Worm (Caenorhabditis elegans): Measurements from ENCODE around the gene Y60A9.1.

Y60A9.1 gene

DNA sequence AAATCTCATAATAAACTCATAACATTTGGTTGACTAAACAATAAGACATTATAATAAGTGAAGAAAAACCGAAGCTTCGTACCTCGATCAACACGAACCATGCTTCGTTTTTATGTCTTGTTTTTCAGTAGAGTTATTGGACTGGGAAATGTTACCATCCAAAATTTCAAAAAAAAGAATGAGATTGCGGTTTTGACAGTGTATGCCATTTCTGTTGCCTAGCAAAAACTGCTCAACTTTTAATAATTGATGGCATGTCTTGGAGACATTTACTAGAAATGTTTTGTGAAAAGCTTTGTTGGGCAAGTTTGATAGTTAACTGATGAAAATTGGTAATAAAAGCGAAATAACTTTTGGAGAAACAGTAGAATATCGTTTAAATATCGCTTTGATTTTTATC lies at the start of gene Y60A9.1:
Gene Y60A9.1 (minus strand): TSS at position 101 of the 400 bp plus-strand sequence.
- TF ChIP-seq unc-62 (GFP tag; optimal IDR thresholded peaks at IDR 0.05): no peak

DNA sequence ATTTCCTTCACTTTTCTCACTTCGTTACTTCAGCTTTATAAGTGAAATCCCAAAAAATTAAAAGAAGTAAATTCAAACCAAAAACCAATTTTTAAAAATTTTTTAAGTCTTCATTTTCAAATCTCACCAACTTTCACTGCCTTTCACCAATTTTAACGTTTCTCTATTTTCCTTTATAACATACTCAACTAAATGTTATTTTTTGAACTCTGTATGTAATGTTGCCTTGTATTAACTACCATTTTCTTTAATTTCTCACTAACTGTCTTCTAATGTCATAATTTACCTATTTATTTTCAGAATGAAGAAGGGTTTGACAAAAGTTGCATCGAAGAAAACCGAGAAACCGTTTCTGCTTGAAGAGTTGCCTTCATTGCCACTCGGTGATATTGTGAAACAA lies 49.5 kb upstream of the Y60A9.1 start, which contains the start of gene F23D12.4:
Gene F23D12.4 (plus strand): TSS at position 301 of the 400 bp plus-strand sequence.
- no peak for TF ChIP-seq unc-62 (GFP tag; optimal IDR thresholded peaks at IDR 0.05)

DNA sequence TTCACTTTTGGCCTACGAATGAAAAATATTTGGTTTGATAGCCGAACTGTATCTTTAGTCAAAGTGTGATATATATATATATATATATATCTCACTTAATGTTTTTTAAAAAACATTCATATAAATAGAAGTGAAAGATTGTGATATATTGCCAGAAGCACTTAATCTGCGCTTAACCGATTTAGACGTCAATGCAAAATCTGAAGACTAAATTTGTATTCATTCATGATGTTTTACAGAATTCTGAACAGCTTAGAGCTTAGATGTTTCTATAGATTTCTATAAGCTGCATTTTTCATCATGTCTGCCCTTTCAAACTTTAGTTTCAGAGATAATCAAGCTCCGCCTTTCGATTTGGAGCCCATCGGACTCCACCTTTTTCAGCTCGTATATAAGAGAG lies 47.2 kb upstream of the Y60A9.1 start, which contains the start of gene F23D12.3:
Gene F23D12.3 (plus strand): TSS at position 301 of the 400 bp plus-strand sequence.
- TF ChIP-seq unc-62 (GFP tag; optimal IDR thresholded peaks at IDR 0.05): no peak

DNA sequence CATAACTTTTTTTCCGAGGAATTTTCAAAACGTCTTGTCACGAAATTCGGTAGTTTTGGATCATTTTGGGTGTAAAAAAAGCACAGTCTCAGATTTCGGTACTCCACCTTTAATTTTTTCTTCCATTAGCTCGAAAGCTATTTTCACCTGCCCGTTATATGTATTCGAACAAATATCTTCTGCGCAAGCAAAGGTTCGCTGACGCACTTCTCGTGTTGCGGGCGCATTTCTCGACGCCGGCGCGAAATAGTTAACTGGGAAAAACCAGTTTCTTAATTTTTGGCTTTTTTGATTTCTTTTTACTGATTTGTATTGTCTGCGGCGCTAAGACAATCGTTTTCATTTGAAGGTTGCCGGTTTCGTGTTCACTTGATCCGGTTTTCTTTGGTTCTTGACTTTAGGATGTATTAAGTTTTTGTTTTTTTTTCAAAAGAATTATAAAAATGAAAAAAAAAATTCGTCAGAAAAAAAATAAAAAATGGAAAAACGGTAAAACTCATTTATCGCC lies 40.5 kb upstream of the Y60A9.1 start:
- no peak for TF ChIP-seq unc-62 (GFP tag; optimal IDR thresholded peaks at IDR 0.05)

DNA sequence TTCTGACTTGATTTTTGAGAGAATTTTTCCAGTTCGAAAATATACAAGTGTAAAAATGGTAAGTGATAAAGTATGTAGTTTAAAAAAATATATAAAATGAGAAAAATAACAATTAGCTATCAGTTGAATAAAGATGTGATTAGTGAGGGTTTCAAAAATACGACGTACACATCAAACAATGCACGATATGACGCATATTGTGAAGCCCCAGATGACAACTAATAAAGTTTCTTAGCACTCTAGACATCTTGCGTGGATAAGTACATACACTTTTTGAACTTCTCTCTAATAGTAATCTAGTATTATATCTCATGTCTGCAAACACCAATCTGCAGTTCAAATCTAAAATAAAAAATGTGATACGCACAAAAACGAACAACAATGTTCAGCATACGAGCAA lies 35.3 kb upstream of the Y60A9.1 start:
- TF ChIP-seq unc-62 (GFP tag; optimal IDR thresholded peaks at IDR 0.05): no peak

DNA sequence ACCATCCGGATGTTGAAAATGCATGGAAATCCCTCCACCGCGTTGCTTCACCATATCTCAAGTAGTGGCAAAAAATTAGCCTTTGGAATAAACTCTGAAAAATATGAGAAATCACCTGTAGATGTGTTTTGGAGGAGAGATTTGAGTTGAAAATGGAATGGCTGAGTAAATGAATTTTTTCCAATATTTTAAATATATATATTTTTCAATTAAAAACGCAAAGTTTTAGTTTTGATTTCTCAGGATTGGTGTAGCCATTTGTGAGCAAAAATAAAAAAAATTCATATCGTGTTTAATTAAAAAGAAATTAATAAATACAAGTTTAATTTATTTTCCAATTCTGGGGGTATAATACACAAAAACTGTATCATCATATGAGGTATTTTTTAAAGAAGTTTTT lies 32.9 kb upstream of the Y60A9.1 start, which contains the start of gene F23D12.1:
Gene F23D12.1 (minus strand): TSS at position 101 of the 400 bp plus-strand sequence.
- no peak for TF ChIP-seq unc-62 (GFP tag; optimal IDR thresholded peaks at IDR 0.05)

DNA sequence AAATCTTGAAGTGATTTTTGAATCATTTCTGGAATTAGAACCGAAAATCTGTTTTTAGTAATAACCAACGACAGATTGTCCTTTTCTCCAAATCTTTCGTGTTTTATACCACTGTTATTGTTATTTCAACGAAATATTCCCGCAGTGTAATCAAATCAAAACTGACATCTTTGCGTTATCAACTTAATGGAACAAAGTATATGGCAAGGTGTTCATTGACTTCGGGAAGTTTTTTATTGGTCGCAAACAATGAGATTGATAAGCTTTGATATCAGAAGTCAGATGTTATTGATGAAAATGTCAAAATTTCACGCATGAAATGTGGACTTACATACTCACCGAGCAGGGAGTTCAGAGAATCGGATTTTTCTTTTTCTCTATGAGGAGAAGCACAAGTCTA lies 29.5 kb upstream of the Y60A9.1 start, which contains the start of gene F23D12.11:
Gene F23D12.11 (minus strand): TSS at position 79 of the 400 bp plus-strand sequence.
- TF ChIP-seq unc-62 (GFP tag; optimal IDR thresholded peaks at IDR 0.05): no peak

DNA sequence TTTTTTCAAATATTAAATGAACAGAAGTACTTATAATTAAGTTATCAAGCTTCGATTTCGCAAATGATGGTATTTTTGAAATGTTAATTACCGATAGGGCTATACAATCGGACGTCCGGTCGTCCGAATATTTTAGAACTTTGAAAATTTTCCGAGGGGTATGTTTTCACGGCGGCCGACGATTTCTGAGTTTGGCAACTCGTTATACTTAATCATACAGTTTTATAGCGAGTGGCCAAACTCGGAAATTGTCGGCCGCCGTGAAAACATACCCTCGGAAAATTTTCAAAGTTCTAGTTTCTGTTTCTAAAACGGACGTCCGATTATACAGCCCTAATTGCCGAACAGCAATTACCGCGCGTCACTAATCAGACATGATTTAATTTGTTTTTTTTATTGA lies 29.0 kb upstream of the Y60A9.1 start:
- TF ChIP-seq unc-62 (GFP tag; optimal IDR thresholded peaks at IDR 0.05): no peak

DNA sequence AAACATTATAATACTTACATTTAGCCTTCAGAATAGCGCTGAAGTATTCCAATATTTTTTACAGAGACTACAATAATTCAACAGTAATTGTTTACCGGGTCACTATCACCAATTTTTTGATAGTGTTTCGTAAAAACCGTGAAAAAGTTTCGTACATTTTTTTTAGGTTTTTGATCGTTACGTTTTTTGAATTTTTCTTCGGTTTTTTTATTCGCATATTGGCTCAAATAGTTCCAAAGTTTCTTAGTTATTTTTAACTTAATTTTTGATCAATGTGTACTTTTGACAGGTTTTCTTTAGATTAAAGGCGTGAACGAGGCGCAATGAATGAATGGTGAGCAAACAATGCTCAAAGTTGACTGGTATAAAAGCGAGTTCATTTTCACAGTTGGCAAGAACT lies 27.9 kb upstream of the Y60A9.1 start, which contains the start of gene fipr-3:
Gene fipr-3 (plus strand): TSS at position 301 of the 400 bp plus-strand sequence.
- TF ChIP-seq unc-62 (GFP tag; optimal IDR thresholded peaks at IDR 0.05): no peak

DNA sequence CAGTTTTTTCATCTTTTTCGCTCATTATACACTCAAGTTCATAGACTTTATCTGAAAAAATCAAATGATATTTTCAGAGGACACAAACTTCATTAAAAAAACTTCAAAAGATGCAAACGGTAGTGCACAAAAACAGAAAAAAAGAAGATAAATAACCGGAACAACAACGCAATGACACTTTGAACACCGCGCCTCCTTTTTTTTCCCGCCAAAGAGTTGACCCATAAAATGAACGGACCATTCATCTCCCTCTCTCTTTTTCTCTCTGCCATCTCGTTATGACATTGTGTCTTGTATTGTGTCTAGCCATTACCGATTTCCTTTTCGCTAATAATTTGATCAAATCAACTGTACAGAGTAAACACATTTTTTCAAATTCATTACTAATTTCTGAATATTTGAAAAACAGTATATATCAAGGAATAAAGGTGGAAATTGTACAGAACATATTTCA lies 26.4 kb upstream of the Y60A9.1 start, which contains the start of gene F23D12.2:
Gene F23D12.2 (minus strand): TSS at position 51 of the 454 bp plus-strand sequence.
- TF ChIP-seq unc-62 (GFP tag; optimal IDR thresholded peaks at IDR 0.05): no peak

DNA sequence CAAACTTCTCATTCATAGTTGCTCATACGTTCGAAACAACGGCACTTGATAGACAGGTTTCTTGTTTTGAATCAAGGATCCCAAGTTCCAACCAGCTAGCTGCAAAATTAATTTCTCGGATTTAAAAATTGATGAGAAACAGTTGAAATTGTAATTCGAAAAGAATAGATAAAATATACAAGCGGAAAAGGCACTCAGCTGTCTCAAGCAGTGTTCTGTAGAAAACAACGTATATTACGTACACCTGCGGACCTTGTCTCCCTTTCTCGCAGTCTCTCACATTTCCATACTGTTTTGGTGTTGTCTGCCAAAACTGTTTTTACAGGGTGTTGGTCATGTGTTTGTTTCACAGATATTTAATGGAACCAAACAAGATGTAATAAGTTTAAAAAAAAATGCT lies 20.5 kb upstream of the Y60A9.1 start, which contains the start of gene F23D12.10:
Gene F23D12.10 (minus strand): TSS at position 101 of the 400 bp plus-strand sequence.
- no peak for TF ChIP-seq unc-62 (GFP tag; optimal IDR thresholded peaks at IDR 0.05)

DNA sequence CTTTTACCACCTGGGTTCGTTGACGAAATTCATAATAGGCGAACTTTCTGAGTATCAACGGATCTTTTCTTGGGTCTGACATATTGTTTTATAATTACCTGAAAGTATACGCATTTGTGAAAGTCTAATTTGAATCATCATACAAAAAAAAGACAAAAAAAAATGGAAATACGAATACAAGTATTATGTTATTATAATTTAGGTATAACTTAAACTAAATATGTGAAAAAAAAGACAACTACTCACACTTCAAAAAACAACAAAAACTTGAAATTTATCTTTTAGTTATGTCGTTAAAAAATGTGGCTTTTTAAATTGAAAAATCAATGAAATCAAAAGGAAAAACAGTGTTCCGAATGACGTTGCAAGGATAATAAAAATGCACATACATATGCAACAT lies 17.6 kb upstream of the Y60A9.1 start, which contains the start of gene fbxa-179:
Gene fbxa-179 (minus strand): TSS at position 101 of the 400 bp plus-strand sequence.
- TF ChIP-seq unc-62 (GFP tag; optimal IDR thresholded peaks at IDR 0.05): no peak

DNA sequence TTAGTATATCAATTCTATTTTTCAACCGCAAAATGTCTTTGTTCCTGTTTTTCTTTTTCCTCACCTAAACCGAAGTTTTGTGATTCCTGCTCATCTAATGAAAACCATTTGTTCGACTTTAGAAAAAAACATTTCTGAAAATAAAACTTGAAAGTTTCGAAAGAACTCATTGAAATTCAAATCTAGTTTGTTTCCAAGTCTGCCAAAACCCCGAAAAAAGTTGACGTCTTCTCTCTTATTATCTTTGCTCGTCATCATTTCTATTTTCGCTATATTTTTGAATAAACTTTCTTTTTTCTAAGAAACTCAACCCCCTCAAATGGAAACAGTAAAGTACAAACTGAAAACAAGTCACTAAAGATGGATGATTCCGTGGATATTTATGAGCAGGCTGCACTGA lies 10.7 kb upstream of the Y60A9.1 start, which contains the start of gene frpr-17:
Gene frpr-17 (plus strand): TSS at position 301 of the 400 bp plus-strand sequence.
- TF ChIP-seq unc-62 (GFP tag; optimal IDR thresholded peaks at IDR 0.05): no peak

DNA sequence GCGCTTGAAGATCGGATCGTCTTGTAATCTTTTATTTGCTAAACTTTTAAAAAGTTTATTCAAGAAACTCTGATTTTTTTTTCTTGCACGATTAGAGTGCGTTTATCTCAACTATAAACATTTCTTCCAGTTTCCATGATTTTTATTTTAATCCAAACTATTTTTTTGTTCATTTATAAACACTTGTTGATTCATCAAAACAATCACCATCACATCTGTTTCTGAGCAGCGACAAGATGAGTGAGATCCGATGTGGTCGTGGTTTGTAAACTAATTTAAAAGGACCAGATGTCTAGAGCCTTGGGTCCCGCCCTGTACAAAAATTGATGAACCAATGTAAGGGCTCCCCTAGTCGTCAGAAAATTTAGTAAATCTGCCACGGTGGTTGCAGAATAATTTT lies 6.1 kb upstream of the Y60A9.1 start:
- TF ChIP-seq unc-62 (GFP tag; optimal IDR thresholded peaks at IDR 0.05): no peak

DNA sequence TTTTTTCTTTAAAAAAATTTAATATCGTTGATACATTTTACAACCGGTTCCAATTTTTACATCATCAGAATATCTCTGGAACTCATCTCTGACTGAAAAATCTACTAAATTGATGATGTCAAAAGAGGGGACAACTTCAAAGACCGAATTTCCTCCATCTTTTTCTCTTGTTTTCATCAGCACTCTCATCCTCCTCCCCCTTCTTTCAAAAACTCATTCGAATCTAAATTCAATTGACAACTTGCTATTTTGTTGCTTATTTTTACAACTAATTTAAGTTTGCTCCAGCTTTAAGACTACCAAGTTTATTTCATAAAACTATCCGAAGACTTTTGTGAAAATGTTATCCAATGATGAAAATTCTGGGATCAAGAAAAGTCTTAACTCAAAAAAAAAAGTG lies 3.9 kb upstream of the Y60A9.1 start:
- TF ChIP-seq unc-62 (GFP tag; optimal IDR thresholded peaks at IDR 0.05): no peak

DNA sequence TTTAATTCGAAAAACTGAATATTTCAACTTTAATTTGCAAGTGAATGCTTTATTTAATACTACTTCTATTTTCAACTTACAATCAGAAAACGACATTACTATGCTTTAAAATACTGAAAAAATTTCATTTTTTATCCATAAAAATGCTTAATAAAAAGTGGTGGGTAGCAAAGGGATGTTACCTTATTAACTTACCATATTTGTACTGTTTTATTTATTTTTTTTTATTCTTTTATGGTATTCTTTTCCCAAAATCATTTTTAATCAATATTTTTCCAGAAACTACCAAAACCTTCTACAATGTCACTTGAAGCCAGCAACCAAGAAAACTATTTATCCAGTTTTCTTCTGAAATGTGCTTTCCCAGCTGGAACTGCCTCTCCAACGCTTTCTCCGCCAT lies 12.2 kb downstream of the Y60A9.1 start, which contains the start of gene Y60A9.3:
Gene Y60A9.3 (plus strand): TSS at position 301 of the 400 bp plus-strand sequence.
- no peak for TF ChIP-seq unc-62 (GFP tag; optimal IDR thresholded peaks at IDR 0.05)

DNA sequence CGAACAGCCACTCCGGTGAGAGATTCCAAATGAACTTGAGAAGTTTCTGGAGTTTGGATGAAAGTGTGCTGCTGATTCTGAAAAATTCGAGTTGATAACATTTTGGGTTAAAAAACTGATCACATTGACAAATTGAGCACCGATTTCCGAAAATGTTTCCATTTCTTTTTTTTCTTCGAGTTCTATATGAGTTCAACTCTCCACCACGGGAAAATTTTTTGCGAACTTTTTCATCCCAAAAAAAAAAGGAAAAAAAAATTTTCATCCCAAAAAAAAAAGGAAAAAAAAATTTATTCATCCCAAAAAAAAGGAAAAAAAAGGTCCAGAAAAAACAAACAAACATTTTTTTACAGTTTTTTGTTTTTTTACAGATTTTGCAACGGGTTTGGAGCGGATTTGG lies 18.0 kb downstream of the Y60A9.1 start, which contains the start of gene Y60A9A.1:
Gene Y60A9A.1 (minus strand): TSS at position 101 of the 400 bp plus-strand sequence.
- no peak for TF ChIP-seq unc-62 (GFP tag; optimal IDR thresholded peaks at IDR 0.05)

All from whole organism, dauer.